Fruit fly (Drosophila melanogaster) S2 (cell line): Measurements from ENCODE around the gene Spn75F.

Source experiments
- CG8478 ChIP-seq: fragments of >200 bp; optimal IDR thresholded peaks from 2 replicates; lab custom pipeline; 2018
- CTCF ChIP-seq, 2 experiments: fragments of >200 bp; optimal IDR thresholded peaks; 2 replicates each; lab custom pipeline; 2018

The Spn75F gene

dm6 chr3L:19164767-19165762 lies 35.6 kb upstream of the Spn75F start:
- TF ChIP-seq CTCF (optimal IDR thresholded peaks at IDR 0.05; lab: Kevin White, UChicago) (no peak), CG8478 (lab: Kevin White, UChicago) (no peak)

dm6 chr3L:19163791-19164190 lies 34.3 kb upstream of the Spn75F start:
- TF ChIP-seq CG8478 (lab: Kevin White, UChicago) = no peak
- TF ChIP-seq CTCF (optimal IDR thresholded peaks at IDR 0.05; lab: Kevin White, UChicago) = no peak

dm6 chr3L:19162586-19163310 lies 33.3 kb upstream of the Spn75F start:
- TF ChIP-seq CTCF (optimal IDR thresholded peaks at IDR 0.05; lab: Kevin White, UChicago) (no peak), CG8478 (lab: Kevin White, UChicago) (no peak)

DNA sequence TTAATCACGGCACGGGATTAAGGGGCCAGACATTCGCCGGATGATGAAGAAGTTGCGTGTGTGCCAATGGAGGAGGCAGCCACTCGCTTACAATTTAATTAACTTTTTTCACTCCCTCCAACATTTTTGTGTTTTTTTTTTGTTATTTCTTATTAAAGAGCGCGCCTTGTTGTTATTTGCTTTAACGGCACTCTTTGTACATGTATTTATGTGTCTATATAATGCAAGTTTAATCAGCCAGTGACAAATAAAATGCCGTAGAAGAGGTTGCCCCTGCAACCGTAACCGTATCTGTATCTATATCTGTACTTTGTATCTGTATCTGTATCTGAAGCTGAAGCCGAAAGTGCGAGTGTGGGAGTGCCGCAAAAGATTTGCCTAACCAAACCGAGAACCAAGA lies 31.8 kb upstream of the Spn75F start:
- TF ChIP-seq CG8478 (lab: Kevin White, UChicago) (no peak), CTCF (optimal IDR thresholded peaks at IDR 0.05; lab: Kevin White, UChicago) (no peak)

DNA sequence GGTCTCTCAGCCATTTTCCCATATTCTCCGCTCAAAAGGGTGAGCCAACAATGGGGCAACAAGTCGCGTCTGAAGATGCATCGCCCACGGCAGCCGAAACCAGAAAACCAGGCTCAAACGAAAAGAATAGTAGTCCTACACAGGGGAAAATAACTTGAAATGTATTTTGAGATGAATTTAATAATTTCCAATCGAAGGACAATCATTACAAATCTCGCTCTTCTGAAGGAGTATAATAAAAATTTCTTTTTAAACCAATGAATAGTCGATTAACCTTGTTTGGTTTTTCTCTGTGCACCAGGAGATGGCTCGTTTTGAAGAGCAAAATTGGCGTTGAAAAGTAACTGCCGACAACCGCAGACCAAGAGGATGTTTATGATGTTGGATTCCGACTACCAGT lies 30.4 kb upstream of the Spn75F start:
- TF ChIP-seq CG8478 (lab: Kevin White, UChicago) (no peak), CTCF (optimal IDR thresholded peaks at IDR 0.05; lab: Kevin White, UChicago) (no peak)

dm6 chr3L:19158343-19158742 lies 28.9 kb upstream of the Spn75F start:
- TF ChIP-seq CG8478 (lab: Kevin White, UChicago) (no peak), CTCF (optimal IDR thresholded peaks at IDR 0.05; lab: Kevin White, UChicago) (no peak)

dm6 chr3L:19156263-19156662 lies 26.8 kb upstream of the Spn75F start:
- no peak for TF ChIP-seq CTCF (optimal IDR thresholded peaks at IDR 0.05; lab: Kevin White, UChicago)
- TF ChIP-seq CG8478 (lab: Kevin White, UChicago) = no peak

- TF ChIP-seq CTCF (optimal IDR thresholded peaks at IDR 0.05; lab: Kevin White, UChicago) (no peak), CG8478 (lab: Kevin White, UChicago) (no peak)
Observed at dm6 chr3L:19155111-19155510, 25.6 kb upstream of the Spn75F start.

DNA sequence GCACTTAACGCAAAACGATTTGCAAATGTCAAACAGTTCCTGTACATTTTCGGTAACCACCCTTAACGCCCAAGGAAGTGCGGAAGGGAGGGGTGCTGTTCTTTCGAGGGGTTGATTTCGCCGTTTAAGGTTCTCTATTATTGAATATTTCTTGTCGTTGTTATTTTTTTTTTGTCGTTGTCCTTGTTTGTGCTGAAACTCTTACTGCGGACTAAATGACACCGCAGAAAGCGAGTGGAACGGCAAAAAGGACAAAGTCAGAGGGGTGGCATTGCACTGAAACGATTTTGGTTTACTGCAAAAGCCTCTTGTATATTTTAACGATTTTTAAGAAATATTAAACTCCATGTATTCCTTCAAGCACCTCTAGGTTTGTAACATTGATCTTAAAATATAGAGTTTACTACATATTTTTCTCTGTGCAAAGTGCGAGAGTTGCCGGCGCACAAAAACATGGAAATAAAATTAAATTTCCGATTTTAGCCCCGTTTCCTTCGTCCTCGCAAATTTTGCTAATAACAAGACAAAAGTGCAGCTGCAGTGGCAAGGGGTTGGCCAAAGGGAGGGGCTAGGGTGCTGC lies 22.6 kb upstream of the Spn75F start:
- no peak for TF ChIP-seq CG8478 (lab: Kevin White, UChicago)
- no peak for TF ChIP-seq CTCF (optimal IDR thresholded peaks at IDR 0.05; lab: Kevin White, UChicago)

DNA sequence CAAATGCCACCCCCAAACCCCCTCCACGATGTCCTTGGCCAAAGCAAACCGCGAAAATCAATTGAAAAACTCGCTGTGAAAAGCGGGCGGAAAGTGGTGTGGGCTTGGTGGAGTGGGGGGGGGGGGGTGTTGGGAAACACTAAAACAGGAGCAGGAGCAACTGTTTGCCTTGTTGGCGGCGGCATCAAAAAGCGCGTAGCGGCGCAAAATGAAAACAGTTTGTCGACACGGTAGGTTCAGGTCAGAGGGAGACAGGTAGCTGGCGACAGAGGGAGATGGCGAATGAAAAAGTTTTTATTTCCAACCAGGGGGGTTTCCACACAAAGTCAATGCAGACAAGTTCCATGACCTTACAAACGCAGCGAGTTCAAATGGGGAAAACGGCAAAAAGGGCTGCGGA lies 21.5 kb upstream of the Spn75F start:
- TF ChIP-seq CTCF (optimal IDR thresholded peaks at IDR 0.05; lab: Kevin White, UChicago) (no peak), CG8478 (lab: Kevin White, UChicago) (no peak)

dm6 chr3L:19147169-19147568 lies 17.7 kb upstream of the Spn75F start:
- TF ChIP-seq CTCF (optimal IDR thresholded peaks at IDR 0.05; lab: Kevin White, UChicago) = no peak
- no peak for TF ChIP-seq CG8478 (lab: Kevin White, UChicago)

DNA sequence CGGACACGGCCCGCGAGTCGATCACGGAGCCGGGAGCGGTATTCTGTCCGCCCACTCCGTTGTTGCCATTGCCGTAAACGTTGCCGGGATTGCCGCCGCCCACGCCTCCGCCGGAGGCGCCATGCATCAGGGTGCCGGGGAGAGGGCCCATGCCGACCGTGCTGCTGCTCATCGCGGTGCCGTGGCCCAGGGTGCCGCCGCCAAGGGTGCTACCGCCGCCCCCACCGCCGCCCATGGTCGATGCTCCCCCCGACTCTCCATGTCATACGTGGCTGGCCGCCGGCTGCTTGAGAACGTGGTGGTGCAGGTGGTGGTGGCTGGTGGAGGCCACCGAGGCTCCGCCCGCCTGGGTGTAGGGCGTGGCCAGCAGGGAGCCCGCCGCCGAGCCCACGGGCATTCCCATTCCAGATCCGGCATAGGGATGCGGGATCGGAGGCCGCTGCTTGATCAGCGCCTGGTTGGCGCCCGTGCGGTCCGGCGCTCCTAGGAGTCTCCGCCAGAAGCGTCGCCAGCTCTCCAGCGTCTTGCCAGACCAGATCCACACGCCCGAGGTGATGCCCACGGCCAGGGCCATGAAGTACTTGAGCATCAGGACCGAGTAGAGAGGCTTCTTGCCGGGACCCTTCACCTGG lies 14.6 kb upstream of the Spn75F start:
- TF ChIP-seq CTCF (optimal IDR thresholded peaks at IDR 0.05; lab: Kevin White, UChicago) = no peak
- no peak for TF ChIP-seq CG8478 (lab: Kevin White, UChicago)

DNA sequence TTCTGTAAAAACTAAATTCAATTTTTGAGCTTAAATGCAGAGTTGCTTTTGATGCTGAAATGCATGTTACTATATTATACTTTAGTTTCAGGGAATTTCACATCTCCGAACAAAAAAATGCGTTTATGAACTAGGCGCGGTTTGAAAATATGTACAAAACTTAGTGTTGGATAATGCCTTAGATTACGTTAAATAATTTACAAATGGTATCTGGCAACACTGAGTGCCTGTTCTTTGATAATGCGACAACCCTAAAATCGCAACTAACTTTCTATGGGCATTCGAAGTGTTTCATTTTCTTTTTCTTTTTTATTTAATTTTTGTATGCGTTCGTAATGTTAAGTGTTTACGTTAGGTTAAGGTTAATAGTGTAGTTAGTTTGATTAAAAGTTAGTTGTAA lies 13.1 kb upstream of the Spn75F start:
- TF ChIP-seq CG8478 (lab: Kevin White, UChicago) (no peak), CTCF (optimal IDR thresholded peaks at IDR 0.05; lab: Kevin White, UChicago) (no peak)
